Worm (Caenorhabditis elegans) whole organism, L3 larva: ENCODE measurements around the gene pgm-1.
A peak's percentile ranks its signal among the peaks of the same experiment; 100 is the strongest.

Source experiments
- R02D3.7 ChIP-seq: fragments of 150-350 bp; optimal IDR thresholded peaks from 2 replicates; lab custom pipeline; 2014; ENCODE audit warnings: missing biosample characterization, missing genetic modification characterization
- ZK546.5 ChIP-seq: sonication (generic microtip); optimal IDR thresholded peaks from 2 replicates; lab custom pipeline; 2017; ENCODE audit warnings: missing biosample characterization, missing genetic modification characterization
- aly-2 ChIP-seq: fragments of 150-350 bp; optimal IDR thresholded peaks from 2 replicates; lab custom pipeline; 2014; ENCODE audit warnings: missing biosample characterization, missing genetic modification characterization
- ama-1 ChIP-seq: fragments of 150-350 bp; optimal IDR thresholded peaks from 2 replicates; lab custom pipeline; 2018
- ceh-28 ChIP-seq: fragments of 150-350 bp; optimal IDR thresholded peaks from 2 replicates; lab custom pipeline; 2014; ENCODE audit warnings: missing biosample characterization, missing genetic modification reagents, missing genetic modification characterization
- ceh-82 ChIP-seq: fragments of 150-350 bp; optimal IDR thresholded peaks from 2 replicates; lab custom pipeline; 2014; ENCODE audit warnings: missing biosample characterization, missing genetic modification characterization
- ceh-9 ChIP-seq: sonication (generic microtip); optimal IDR thresholded peaks from 2 replicates; lab custom pipeline; 2018; ENCODE audit warnings: missing biosample characterization, missing genetic modification characterization
- daf-12 ChIP-seq: fragments of 150-350 bp; optimal IDR thresholded peaks from 2 replicates; lab custom pipeline; 2014; ENCODE audit warnings: missing biosample characterization, missing genetic modification reagents, missing genetic modification characterization
- egl-27 ChIP-seq: sonication (generic microtip); optimal IDR thresholded peaks from 4 replicates; lab custom pipeline; 2017; ENCODE audit warnings: missing biosample characterization, missing genetic modification reagents, missing genetic modification characterization
- elt-1 ChIP-seq: fragments of 150-350 bp; optimal IDR thresholded peaks from 2 replicates; lab custom pipeline; 2014; ENCODE audit warnings: missing biosample characterization, missing genetic modification characterization
- elt-2 ChIP-seq: sonication (generic microtip); optimal IDR thresholded peaks from 2 replicates; lab custom pipeline; 2016; ENCODE audit warnings: missing genetic modification reagents, mild to moderate bottlenecking, missing genetic modification characterization, missing compliant biosample characterization
- elt-3 ChIP-seq, 3 experiments: fragments of 150-350 bp in 1 of 3; sonication (generic microtip) in 2 of 3; optimal IDR thresholded peaks; 2 replicates in 2 of 3; 4 replicates in 1 of 3; lab custom pipeline; 2014 to 2017; ENCODE audit warnings: missing biosample characterization in 3 of 3, missing genetic modification characterization in 3 of 3
- fkh-10 ChIP-seq: sonication (generic microtip); optimal IDR thresholded peaks from 2 replicates; lab custom pipeline; 2017; ENCODE audit warnings: missing biosample characterization, missing genetic modification reagents, missing genetic modification characterization
- fkh-2 ChIP-seq: fragments of 150-350 bp; optimal IDR thresholded peaks from 2 replicates; lab custom pipeline; 2014; ENCODE audit warnings: missing biosample characterization, missing genetic modification reagents, missing genetic modification characterization
- fos-1 ChIP-seq: fragments of 150-350 bp; optimal IDR thresholded peaks from 2 replicates; lab custom pipeline; 2014; ENCODE audit warnings: missing biosample characterization, missing genetic modification characterization
- hmg-11 ChIP-seq: sonication (generic microtip); optimal IDR thresholded peaks from 2 replicates; lab custom pipeline; 2016; ENCODE audit warnings: missing genetic modification characterization, missing compliant biosample characterization
- jun-1 ChIP-seq: fragments of 150-350 bp; optimal IDR thresholded peaks from 2 replicates; lab custom pipeline; 2014; ENCODE audit warnings: missing biosample characterization, missing genetic modification reagents, missing genetic modification characterization
- lin-15B ChIP-seq: fragments of 150-350 bp; optimal IDR thresholded peaks from 2 replicates; lab custom pipeline; 2014; ENCODE audit warnings: missing biosample characterization, missing genetic modification characterization
- lin-39 ChIP-seq: fragments of 150-350 bp; optimal IDR thresholded peaks from 2 replicates; lab custom pipeline; 2018; ENCODE audit warnings: missing biosample characterization, missing genetic modification reagents, missing genetic modification characterization
- lsy-12 ChIP-seq: sonication (generic microtip); optimal IDR thresholded peaks from 2 replicates; lab custom pipeline; 2016; ENCODE audit warnings: mild to moderate bottlenecking, missing genetic modification characterization, missing compliant biosample characterization
- nfya-1 ChIP-seq: sonication (generic microtip); optimal IDR thresholded peaks from 2 replicates; lab custom pipeline; 2017; ENCODE audit warnings: missing genetic modification characterization, mild to moderate bottlenecking, missing compliant biosample characterization, antibody characterized with exemption, moderate library complexity; ENCODE audit not compliant: insufficient read depth
- nhr-11 ChIP-seq: fragments of 150-350 bp; optimal IDR thresholded peaks from 2 replicates; lab custom pipeline; 2014; ENCODE audit warnings: missing biosample characterization, missing genetic modification characterization
- nhr-12 ChIP-seq: fragments of 150-350 bp; optimal IDR thresholded peaks from 2 replicates; lab custom pipeline; 2014; ENCODE audit warnings: missing biosample characterization, missing genetic modification characterization
- nhr-23 ChIP-seq: fragments of 150-350 bp; optimal IDR thresholded peaks from 2 replicates; lab custom pipeline; 2014; ENCODE audit warnings: missing biosample characterization, missing genetic modification reagents, missing genetic modification characterization
- nhr-237 ChIP-seq: fragments of 150-350 bp; optimal IDR thresholded peaks from 2 replicates; lab custom pipeline; 2014; ENCODE audit warnings: missing biosample characterization, missing genetic modification characterization
- nhr-25 ChIP-seq: sonication (generic microtip); optimal IDR thresholded peaks from 2 replicates; lab custom pipeline; 2017; ENCODE audit warnings: missing biosample characterization, missing genetic modification characterization
- nhr-28 ChIP-seq: fragments of 150-350 bp; optimal IDR thresholded peaks from 2 replicates; lab custom pipeline; 2014; ENCODE audit warnings: missing biosample characterization, missing genetic modification characterization
- nhr-43 ChIP-seq: sonication (generic microtip); optimal IDR thresholded peaks from 2 replicates; lab custom pipeline; 2016; ENCODE audit warnings: mild to moderate bottlenecking, missing genetic modification characterization, missing compliant biosample characterization; ENCODE audit not compliant: poor library complexity, severe bottlenecking
- nhr-67 ChIP-seq: fragments of 150-350 bp; optimal IDR thresholded peaks from 2 replicates; lab custom pipeline; 2014; ENCODE audit warnings: missing biosample characterization, missing genetic modification characterization
- nhr-76 ChIP-seq: fragments of 150-350 bp; sonication (generic microtip); optimal IDR thresholded peaks from 5 replicates; lab custom pipeline; 2014; ENCODE audit warnings: missing biosample characterization, missing genetic modification characterization
- pha-4 ChIP-seq: fragments of 150-350 bp; optimal IDR thresholded peaks from 2 replicates; lab custom pipeline; 2014; ENCODE audit warnings: missing biosample characterization, missing genetic modification reagents, missing genetic modification characterization
- pqm-1 ChIP-seq: fragments of 150-350 bp; optimal IDR thresholded peaks from 2 replicates; lab custom pipeline; 2017; ENCODE audit warnings: missing biosample characterization, missing genetic modification characterization, inconsistent platforms
- sea-2 ChIP-seq: fragments of 150-350 bp; sonication (generic microtip); optimal IDR thresholded peaks from 4 replicates; lab custom pipeline; 2014; ENCODE audit warnings: missing biosample characterization, missing genetic modification reagents, missing genetic modification characterization
- skn-1 ChIP-seq: fragments of 150-350 bp; optimal IDR thresholded peaks from 2 replicates; lab custom pipeline; 2014; ENCODE audit warnings: missing biosample characterization, missing genetic modification characterization
- snpc-4 ChIP-seq: fragments of 150-350 bp; optimal IDR thresholded peaks from 2 replicates; lab custom pipeline; 2014; ENCODE audit warnings: missing biosample characterization, missing genetic modification characterization
- unc-62 ChIP-seq: fragments of 150-350 bp; sonication (generic microtip); optimal IDR thresholded peaks from 4 replicates; lab custom pipeline; 2014; ENCODE audit warnings: missing biosample characterization, missing genetic modification reagents, missing genetic modification characterization
- zag-1 ChIP-seq: fragments of 150-350 bp; optimal IDR thresholded peaks from 2 replicates; lab custom pipeline; 2014; ENCODE audit warnings: missing biosample characterization, missing genetic modification characterization
- ztf-11 ChIP-seq: fragments of 150-350 bp; optimal IDR thresholded peaks from 2 replicates; lab custom pipeline; 2014; ENCODE audit warnings: missing biosample characterization, missing genetic modification characterization
- ztf-4 ChIP-seq: fragments of 150-350 bp; optimal IDR thresholded peaks from 2 replicates; lab custom pipeline; 2014; ENCODE audit warnings: missing biosample characterization, missing genetic modification characterization

Gene pgm-1

DNA sequence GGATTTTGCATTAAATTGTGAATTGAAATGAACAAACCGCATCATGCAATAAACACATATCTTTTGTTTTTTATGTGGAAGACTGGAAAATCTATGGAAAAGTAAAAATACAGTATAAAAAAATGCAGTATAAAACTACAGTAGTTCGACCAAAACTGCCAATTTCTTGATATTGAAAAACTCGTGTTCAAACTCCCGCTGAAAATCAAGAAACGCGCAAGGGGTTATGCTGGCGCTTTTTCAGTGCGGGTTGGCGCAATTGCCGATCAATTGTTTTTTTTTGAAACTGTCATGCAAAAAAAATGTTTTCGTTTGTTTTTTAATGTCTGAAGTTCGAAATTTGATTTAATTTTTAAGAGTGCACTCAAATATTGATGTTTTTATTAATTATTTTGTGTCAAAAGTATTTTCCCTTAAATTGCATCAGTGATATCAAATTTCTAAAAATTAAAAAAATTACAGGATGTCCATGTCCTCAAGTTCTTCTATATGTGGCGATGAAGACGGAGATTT is 37.6 kb upstream of the pgm-1 start, which contains the start of gene dnj-9 (continued):
- peak; percentile 93 for TF ChIP-seq nhr-25 (tag; lab: Kevin White, UChicago)
- TF ChIP-seq snpc-4: peak; percentile 92
- no peak for TF ChIP-seq elt-3 (tag; optimal IDR thresholded peaks at IDR 0.05; lab: Kevin White, UChicago)
- TF ChIP-seq nhr-67: no peak
- peak; percentile 93 for TF ChIP-seq lsy-12 (tag; lab: Kevin White, UChicago)
- no peak for TF ChIP-seq fkh-2 (tag; lab: Kevin White, UChicago)
- TF ChIP-seq fos-1 (tag; lab: Kevin White, UChicago): peak; percentile 29
- peak; percentile 40 for TF ChIP-seq unc-62 (GFP tag; lab: Kevin White, UChicago)
- TF ChIP-seq nhr-28 (tag; lab: Kevin White, UChicago): no peak

DNA sequence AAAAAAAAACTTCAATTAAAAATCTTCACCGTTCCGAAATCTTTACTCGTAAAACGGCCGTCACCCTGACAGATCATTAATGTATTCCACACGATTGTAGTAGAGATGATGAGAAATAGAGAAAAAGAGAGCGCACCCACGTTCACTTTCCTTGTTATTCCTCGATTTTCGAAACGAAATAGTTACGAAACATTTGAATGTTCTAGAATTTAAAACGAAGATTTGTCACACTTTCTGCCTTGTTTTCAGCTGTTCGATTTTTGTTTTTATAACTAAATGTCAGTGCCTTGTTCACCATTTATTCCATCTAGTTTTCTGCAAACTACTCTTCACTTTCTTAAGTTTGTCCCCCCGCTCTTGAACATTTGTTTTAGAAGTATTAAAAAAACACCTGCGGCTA is 34.5 kb upstream of the pgm-1 start:
- no peak for TF ChIP-seq nhr-67
- TF ChIP-seq nhr-12 (tag; lab: Kevin White, UChicago): no peak
- TF ChIP-seq nhr-25 (tag; lab: Kevin White, UChicago): no peak
- no peak for TF ChIP-seq nhr-76
- no peak for TF ChIP-seq unc-62 (GFP tag; lab: Kevin White, UChicago)
- TF ChIP-seq nhr-23 (tag; lab: Kevin White, UChicago): no peak
- no peak for TF ChIP-seq lin-39 (tag; lab: Kevin White, UChicago)
- no peak for TF ChIP-seq nhr-11 (tag; lab: Kevin White, UChicago)
- TF ChIP-seq aly-2 (tag; lab: Kevin White, UChicago): no peak
- no peak for TF ChIP-seq ZK546.5 (tag; lab: Kevin White, UChicago)
- no peak for TF ChIP-seq nhr-28 (tag; lab: Kevin White, UChicago)
- no peak for TF ChIP-seq hmg-11
- no peak for TF ChIP-seq nhr-237 (tag; lab: Kevin White, UChicago)
- no peak for TF ChIP-seq daf-12 (tag; lab: Kevin White, UChicago)

DNA sequence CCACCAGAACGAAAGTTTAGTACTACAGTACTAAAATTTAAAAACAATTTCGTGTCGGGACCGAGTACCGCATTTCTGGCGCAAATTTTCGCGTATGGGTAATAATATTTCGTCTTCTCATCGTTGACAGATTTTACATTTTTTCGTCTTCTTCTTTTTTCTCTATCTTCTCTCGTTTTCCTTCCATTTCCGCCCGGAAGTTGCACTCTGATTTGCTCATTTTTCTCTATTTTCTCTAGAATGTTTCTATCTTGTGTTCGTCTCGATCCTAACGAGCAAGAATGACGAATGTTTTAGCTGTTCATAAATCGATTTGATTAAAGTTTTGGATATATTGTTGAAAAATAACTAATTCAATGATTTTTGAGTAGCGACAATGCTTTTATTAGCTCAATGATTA is 33.7 kb upstream of the pgm-1 start:
- TF ChIP-seq snpc-4 (peak; percentile 7), nfya-1 (tag; lab: Kevin White, UChicago) (peak; percentile 41), ceh-9 (tag; lab: Kevin White, UChicago) (no peak), lin-15B (peak; percentile 2)
- TF ChIP-seq, all 47 proteins: peak for 3

DNA sequence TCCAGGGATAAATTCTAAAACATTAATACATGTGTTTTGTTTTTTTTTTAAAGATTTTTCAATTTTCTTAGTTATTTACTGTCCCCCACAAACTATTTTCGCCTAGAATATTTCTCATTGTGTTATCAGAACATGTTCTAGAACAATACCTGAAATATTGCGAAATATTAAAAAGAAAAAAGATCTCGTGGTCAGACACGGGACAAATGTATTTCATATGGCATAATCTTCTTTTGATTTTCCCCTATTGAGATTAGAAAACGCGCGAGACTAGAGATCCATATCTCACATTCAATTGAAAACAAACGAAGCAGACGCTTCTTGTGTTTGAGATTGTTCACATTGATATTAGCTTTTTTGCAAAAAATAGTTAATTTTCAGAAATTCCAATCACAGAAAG is 33.1 kb upstream of the pgm-1 start:
- peak; percentile 36 for TF ChIP-seq elt-2
- TF ChIP-seq nhr-23 (tag; lab: Kevin White, UChicago): peak; percentile 40
- no peak for TF ChIP-seq fkh-10 (GFP tag; lab: Kevin White, UChicago)
- peak; percentile 1 for TF ChIP-seq pha-4 (tag; lab: Kevin White, UChicago)
- peak; percentile 90 for TF ChIP-seq elt-1 (tag; lab: Kevin White, UChicago)
- TF ChIP-seq nfya-1 (tag; lab: Kevin White, UChicago): no peak
- TF ChIP-seq nhr-25 (tag; lab: Kevin White, UChicago): peak; percentile 54
- peak; percentile 10 for TF ChIP-seq jun-1

DNA sequence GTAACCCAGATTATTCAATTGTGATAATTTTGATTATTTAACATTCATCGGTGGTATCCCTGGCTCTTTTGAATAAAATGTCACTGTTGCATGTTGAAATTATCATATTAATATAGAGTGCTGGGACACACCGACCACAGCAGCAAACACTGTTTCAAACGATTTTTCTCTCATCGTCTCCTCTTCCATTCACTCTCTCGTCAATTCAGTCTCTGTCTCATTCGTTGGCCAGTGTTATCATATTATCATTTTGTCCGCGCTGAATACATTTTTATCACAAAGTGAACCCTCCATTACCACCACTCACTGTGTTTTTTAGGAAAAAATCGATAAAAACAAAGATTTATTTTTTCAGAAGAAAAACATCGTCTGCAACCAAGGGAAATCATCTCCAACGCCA is 32.2 kb upstream of the pgm-1 start:
- peak; percentile 96 for TF ChIP-seq elt-2
- no peak for TF ChIP-seq nhr-43 (tag; lab: Kevin White, UChicago)
- TF ChIP-seq fkh-10 (GFP tag; lab: Kevin White, UChicago): no peak
- peak; percentile 4 for TF ChIP-seq pha-4 (tag; lab: Kevin White, UChicago)
- TF ChIP-seq ama-1: peak; percentile 69
- TF ChIP-seq nhr-76: no peak
- TF ChIP-seq pqm-1 (tag; lab: Kevin White, UChicago): peak; percentile 25
- TF ChIP-seq fos-1 (tag; lab: Kevin White, UChicago): no peak
- no peak for TF ChIP-seq R02D3.7 (tag; lab: Kevin White, UChicago)
- no peak for TF ChIP-seq unc-62 (GFP tag; lab: Kevin White, UChicago)
- TF ChIP-seq ceh-82 (tag; lab: Kevin White, UChicago): no peak
- no peak for TF ChIP-seq egl-27 (tag; lab: Kevin White, UChicago)
- TF ChIP-seq nhr-23 (tag; lab: Kevin White, UChicago): no peak
- no peak for TF ChIP-seq nhr-11 (tag; lab: Kevin White, UChicago)
- TF ChIP-seq ztf-4 (tag; lab: Kevin White, UChicago): no peak
- peak; percentile 26 for TF ChIP-seq nfya-1 (tag; lab: Kevin White, UChicago)
- peak; percentile 10 for TF ChIP-seq ceh-28 (tag; lab: Kevin White, UChicago)
- TF ChIP-seq ztf-11 (tag; lab: Kevin White, UChicago): no peak
- no peak for TF ChIP-seq zag-1 (tag; lab: Kevin White, UChicago)
- no peak for TF ChIP-seq skn-1 (tag; lab: Kevin White, UChicago)
- peak; percentile 36 for TF ChIP-seq lsy-12 (tag; lab: Kevin White, UChicago)
- TF ChIP-seq jun-1: no peak
- no peak for TF ChIP-seq sea-2 (GFP tag; lab: Kevin White, UChicago)
- TF ChIP-seq nhr-25 (tag; lab: Kevin White, UChicago): peak; percentile 23
